Worm (Caenorhabditis elegans): ENCODE data around the gene C02B10.6.

DNA sequence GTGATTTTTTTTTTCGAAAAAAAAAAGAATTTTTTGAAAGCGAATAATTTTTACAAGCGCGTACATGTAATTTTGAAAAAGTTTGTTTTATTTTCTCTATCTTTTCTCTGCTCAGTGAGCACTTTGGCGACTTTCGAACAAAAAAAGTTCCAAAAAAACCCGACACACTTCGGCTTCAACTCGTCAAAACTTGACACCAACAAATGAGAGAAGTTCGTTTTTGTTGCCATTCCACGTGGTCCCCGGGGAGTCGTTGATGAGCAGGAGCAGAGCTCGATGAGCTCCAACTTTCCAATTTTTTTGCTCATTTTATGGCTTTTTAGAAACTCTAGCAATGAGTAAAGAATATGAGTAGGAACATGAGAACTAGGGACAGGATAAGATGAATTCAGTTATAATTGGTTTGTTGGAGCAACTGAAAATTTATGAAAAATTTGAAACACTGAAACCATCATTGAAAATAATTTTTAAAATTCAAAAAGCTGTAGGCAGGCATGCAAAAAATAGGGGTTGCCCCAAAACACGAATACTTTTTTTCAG, 39.8 kb downstream of the C02B10.6 start:
- TF ChIP-seq flt-1 (GFP tag; IDR thresholded peaks at IDR 0.05), result no peak
- TF ChIP-seq T22C8.4 (GFP tag; IDR thresholded peaks at IDR 0.05), result no peak
- TF ChIP-seq cog-1 (tag; optimal IDR thresholded peaks at IDR 0.05), result no peak
- TF ChIP-seq klf-2 (GFP tag; conservative IDR thresholded peaks at IDR 0.05), result no peak
- no peak for TF ChIP-seq ztf-29 (GFP tag; IDR thresholded peaks at IDR 0.05)
- TF ChIP-seq ztf-23 (GFP tag; IDR thresholded peaks at IDR 0.05), result no peak
- TF ChIP-seq tab-1 (GFP tag; IDR thresholded peaks at IDR 0.05), result no peak
- no peak for TF ChIP-seq med-1 (GFP tag; optimal IDR thresholded peaks at IDR 0.05; ENCODE audit: insufficient read depth)
- TF ChIP-seq ref-1 (GFP tag; conservative IDR thresholded peaks at IDR 0.05), result no peak

Data from whole organism, midembryonic.